Fruit fly (Drosophila melanogaster) Kc167 (cell line): Measurements from ENCODE around the gene Phs.

Experiments used
- Sin3A ChIP-seq: fragments of >200 bp; optimal IDR thresholded peaks from 2 replicates; lab custom pipeline; 2018; ENCODE audit warnings: missing external identifiers
- h ChIP-seq: fragments of >200 bp; optimal IDR thresholded peaks from 3 replicates; lab custom pipeline; 2018; ENCODE audit warnings: missing external identifiers
- insv ChIP-seq: fragments of >200 bp; optimal IDR thresholded peaks from 3 replicates; lab custom pipeline; 2018; ENCODE audit warnings: missing external identifiers
- psq ChIP-seq: fragments of >200 bp; optimal IDR thresholded peaks from 2 replicates; lab custom pipeline; 2017; ENCODE audit warnings: missing external identifiers
- ttk ChIP-seq: sonication (Bioruptor generic); optimal IDR thresholded peaks from 2 replicates; lab custom pipeline; 2017; ENCODE audit warnings: missing external identifiers

- TF ChIP-seq psq (lab: Kevin White, UChicago): no peak
- TF ChIP-seq ttk (lab: Kevin White, UChicago): no peak
- no peak for TF ChIP-seq insv (lab: Kevin White, UChicago)
- TF ChIP-seq h (lab: Kevin White, UChicago): no peak
- TF ChIP-seq Sin3A (lab: Kevin White, UChicago): no peak
These were observed 18.8 kb downstream of the Phs start for dm6 chr3L:15638524-15638923.
